Worm (Caenorhabditis elegans): ENCODE data around the gene algn-2.

algn-2 gene

DNA sequence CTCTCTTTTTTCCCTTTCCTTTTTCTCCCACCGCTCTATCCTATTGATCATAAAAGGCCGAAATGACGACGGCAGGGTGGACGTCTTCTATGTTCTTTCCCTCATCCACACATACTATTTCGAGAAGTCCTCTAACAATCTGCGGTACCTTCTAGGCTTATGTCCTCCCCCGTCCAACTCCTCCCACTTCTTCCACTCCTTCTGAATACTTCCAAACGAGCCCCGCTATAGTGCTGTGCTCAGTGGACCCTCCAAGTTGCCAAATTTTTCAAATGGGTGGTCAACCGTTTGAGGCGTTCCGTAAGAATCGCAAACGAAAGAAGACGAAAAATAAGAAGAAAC, 39.1 kb upstream of the algn-2 start:
- TF ChIP-seq nfya-1 (tag; optimal IDR thresholded peaks at IDR 0.05; ENCODE audit: insufficient read depth) (peak; percentile 85), mdl-1 (tag; optimal IDR thresholded peaks at IDR 0.05) (no peak), zag-1 (tag; optimal IDR thresholded peaks at IDR 0.05) (peak; percentile 50), lin-39 (tag; optimal IDR thresholded peaks at IDR 0.05) (peak; percentile 68), sea-2 (GFP tag; optimal IDR thresholded peaks at IDR 0.05) (peak; percentile 6), tbx-2 (tag; optimal IDR thresholded peaks at IDR 0.05) (peak; percentile 46), nhr-12 (tag; optimal IDR thresholded peaks at IDR 0.05) (no peak), elt-2 (tag; optimal IDR thresholded peaks at IDR 0.05) (no peak), lin-15B (tag; optimal IDR thresholded peaks at IDR 0.05) (peak; percentile 6), nhr-67 (tag; optimal IDR thresholded peaks at IDR 0.05) (no peak), ama-1 (optimal IDR thresholded peaks at IDR 0.05) (peak; percentile 66), egl-5 (tag; optimal IDR thresholded peaks at IDR 0.05) (peak; percentile 54), ceh-28 (tag; optimal IDR thresholded peaks at IDR 0.05) (no peak), fkh-10 (GFP tag; optimal IDR thresholded peaks at IDR 0.05) (peak; percentile 68)

DNA sequence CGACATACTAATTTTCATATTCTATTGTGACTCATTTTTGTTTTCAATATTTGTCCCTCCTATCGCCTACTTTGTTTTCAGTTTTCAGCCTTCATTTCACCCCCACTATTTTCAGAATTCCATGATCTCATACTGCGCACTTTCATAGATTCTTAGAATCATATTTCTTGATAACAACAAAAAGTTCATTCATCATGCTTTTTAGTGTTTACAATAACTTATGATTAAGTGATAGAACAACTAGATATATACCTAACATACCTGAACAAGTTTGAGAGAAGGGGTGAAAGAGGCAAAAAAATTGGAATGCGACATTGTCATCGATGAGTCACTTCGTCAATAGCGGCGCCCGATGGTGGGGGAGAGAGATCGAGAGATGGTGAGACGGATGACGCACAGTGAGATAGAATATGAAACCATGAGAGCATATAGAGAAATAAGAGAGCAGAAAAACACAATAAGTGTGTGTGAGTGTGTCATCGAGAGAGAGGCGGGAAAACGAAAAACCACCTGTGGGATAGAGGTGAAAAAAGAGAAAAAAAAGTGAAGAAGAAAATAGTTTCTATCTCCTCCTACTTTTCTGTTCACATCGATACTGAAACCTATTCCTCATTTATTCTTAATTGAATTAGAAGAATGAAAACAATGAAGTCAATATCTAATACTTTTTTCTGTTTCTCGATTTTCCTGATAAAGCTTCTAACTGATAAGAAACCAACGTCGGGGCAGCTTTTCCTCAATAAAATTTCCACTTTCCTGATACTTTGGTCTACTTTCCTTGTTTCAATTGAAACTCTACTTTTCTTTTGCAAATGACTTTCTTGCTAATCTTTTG, 38.2 kb upstream of the algn-2 start:
- peak; percentile 39 for TF ChIP-seq nhr-11 (tag; optimal IDR thresholded peaks at IDR 0.05)
- TF ChIP-seq lin-39 (tag; optimal IDR thresholded peaks at IDR 0.05) = peak; percentile 45
- peak; percentile 35 for TF ChIP-seq lsy-12 (tag; optimal IDR thresholded peaks at IDR 0.05)
- no peak for TF ChIP-seq ama-1 (optimal IDR thresholded peaks at IDR 0.05)
- TF ChIP-seq elt-3 (tag; optimal IDR thresholded peaks at IDR 0.05) = peak in 1 of 3 experiments; percentile 31
- TF ChIP-seq nhr-12 (tag; optimal IDR thresholded peaks at IDR 0.05) = no peak
- TF ChIP-seq pha-4 (tag; optimal IDR thresholded peaks at IDR 0.05) = peak; percentile 98
- TF ChIP-seq ceh-9 (tag; optimal IDR thresholded peaks at IDR 0.05) = no peak
- no peak for TF ChIP-seq elt-1 (tag; optimal IDR thresholded peaks at IDR 0.05)
- no peak for TF ChIP-seq ceh-82 (tag; optimal IDR thresholded peaks at IDR 0.05)
- TF ChIP-seq mml-1 (tag; optimal IDR thresholded peaks at IDR 0.05) = no peak
- TF ChIP-seq fkh-2 (tag; optimal IDR thresholded peaks at IDR 0.05) = no peak
- peak; percentile 97 for TF ChIP-seq jun-1 (tag; optimal IDR thresholded peaks at IDR 0.05)
- TF ChIP-seq unc-39 (tag; optimal IDR thresholded peaks at IDR 0.05) = no peak
- TF ChIP-seq nhr-43 (tag; optimal IDR thresholded peaks at IDR 0.05; ENCODE audit: poor library complexity, severe bottlenecking) = peak; percentile 22
- peak; percentile 31 for TF ChIP-seq tbx-2 (tag; optimal IDR thresholded peaks at IDR 0.05)
- no peak for TF ChIP-seq eor-1 (tag; optimal IDR thresholded peaks at IDR 0.05)
- TF ChIP-seq sea-2 (GFP tag; optimal IDR thresholded peaks at IDR 0.05) = no peak
- TF ChIP-seq nhr-76 (tag; optimal IDR thresholded peaks at IDR 0.05) = peak; percentile 69
- TF ChIP-seq zag-1 (tag; optimal IDR thresholded peaks at IDR 0.05) = no peak
- no peak for TF ChIP-seq skn-1 (tag; optimal IDR thresholded peaks at IDR 0.05)
- TF ChIP-seq hmg-11 (tag; optimal IDR thresholded peaks at IDR 0.05) = peak; percentile 56
- TF ChIP-seq fkh-10 (GFP tag; optimal IDR thresholded peaks at IDR 0.05) = no peak
- TF ChIP-seq nhr-77 (tag; optimal IDR thresholded peaks at IDR 0.05) = no peak
- TF ChIP-seq unc-62 (GFP tag; optimal IDR thresholded peaks at IDR 0.05) = peak; percentile 29
- no peak for TF ChIP-seq mdl-1 (tag; optimal IDR thresholded peaks at IDR 0.05)
- peak; percentile 48 for TF ChIP-seq nhr-23 (tag; optimal IDR thresholded peaks at IDR 0.05)
- no peak for TF ChIP-seq nhr-28 (tag; optimal IDR thresholded peaks at IDR 0.05)
- TF ChIP-seq ztf-11 (tag; optimal IDR thresholded peaks at IDR 0.05) = no peak
- TF ChIP-seq fos-1 (tag; optimal IDR thresholded peaks at IDR 0.05) = peak; percentile 98
- TF ChIP-seq ceh-28 (tag; optimal IDR thresholded peaks at IDR 0.05) = peak; percentile 61
- TF ChIP-seq nhr-67 (tag; optimal IDR thresholded peaks at IDR 0.05) = no peak
- peak; percentile 81 for TF ChIP-seq nfya-1 (tag; optimal IDR thresholded peaks at IDR 0.05; ENCODE audit: insufficient read depth)
- peak; percentile 81 for TF ChIP-seq elt-2 (tag; optimal IDR thresholded peaks at IDR 0.05)
- TF ChIP-seq nhr-237 (tag; optimal IDR thresholded peaks at IDR 0.05) = no peak
- TF ChIP-seq R02D3.7 (tag; optimal IDR thresholded peaks at IDR 0.05) = no peak
- no peak for TF ChIP-seq ceh-16 (tag; optimal IDR thresholded peaks at IDR 0.05)
- TF ChIP-seq aly-2 (tag; optimal IDR thresholded peaks at IDR 0.05) = no peak
- peak; percentile 12 for TF ChIP-seq egl-27 (tag; optimal IDR thresholded peaks at IDR 0.05)
- TF ChIP-seq ztf-4 (tag; optimal IDR thresholded peaks at IDR 0.05) = peak; percentile 50
- peak; percentile 59 for TF ChIP-seq snpc-4 (tag; optimal IDR thresholded peaks at IDR 0.05)
- peak; percentile 9 for TF ChIP-seq pqm-1 (tag; optimal IDR thresholded peaks at IDR 0.05)
- peak; percentile 62 for TF ChIP-seq nhr-25 (tag; optimal IDR thresholded peaks at IDR 0.05)
- TF ChIP-seq daf-12 (tag; optimal IDR thresholded peaks at IDR 0.05) = no peak
- TF ChIP-seq lin-15B (tag; optimal IDR thresholded peaks at IDR 0.05) = peak; percentile 56
- TF ChIP-seq egl-5 (tag; optimal IDR thresholded peaks at IDR 0.05) = peak; percentile 9
- no peak for TF ChIP-seq ZK546.5 (tag; optimal IDR thresholded peaks at IDR 0.05)

All from whole organism, L3 larva.